Worm (Caenorhabditis elegans): ENCODE data around the gene C17H11.6.

DNA sequence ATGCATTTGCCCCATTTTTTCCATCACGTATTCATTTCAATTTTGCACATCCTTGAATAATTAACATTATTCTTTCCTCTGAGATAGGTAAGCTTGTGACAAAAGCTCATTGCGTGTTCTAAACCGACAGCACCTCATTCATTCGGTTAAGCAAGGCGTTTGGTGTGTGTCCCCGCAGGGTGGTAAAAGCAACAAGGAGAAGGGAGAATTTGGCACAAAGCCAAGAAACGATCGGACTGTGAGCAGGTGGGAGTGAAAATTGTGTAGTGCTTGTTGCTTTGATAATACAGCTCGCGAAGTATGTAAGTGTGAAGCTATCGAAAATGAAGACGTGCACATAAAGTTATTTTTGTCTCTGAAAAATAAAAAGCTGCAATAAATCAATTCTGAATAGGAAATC, 46.5 kb downstream of the C17H11.6 start:
- no peak for TF ChIP-seq unc-62 (GFP tag; optimal IDR thresholded peaks at IDR 0.05)
- TF ChIP-seq mbf-1 (tag; optimal IDR thresholded peaks at IDR 0.05), result no peak

Data from whole organism, L2 larva.